Fruit fly (Drosophila melanogaster): Measurements from ENCODE around the gene CG4229.

The CG4229 gene

dm6 chr3L:16602736-16603144 is 46.1 kb downstream of the CG4229 start, which contains the start of gene Arts (continued):
- no peak for TF ChIP-seq nom (GFP tag; optimal IDR thresholded peaks at IDR 0.05)
- TF ChIP-seq CG1233 (GFP tag; optimal IDR thresholded peaks at IDR 0.05), result peak; percentile 9
- TF ChIP-seq CG4424 (GFP tag; optimal IDR thresholded peaks at IDR 0.05), result peak; percentile 41
- TF ChIP-seq fd96Cb (tag; optimal IDR thresholded peaks at IDR 0.05), result no peak
- no peak for TF ChIP-seq CG18476 (GFP tag; optimal IDR thresholded peaks at IDR 0.05)
- no peak for TF ChIP-seq tgo (GFP tag; IDR thresholded peaks at IDR 0.05)
- peak; percentile 66 for TF ChIP-seq sens (GFP tag)
- peak; percentile 57 for TF ChIP-seq CG12155 (GFP tag; optimal IDR thresholded peaks at IDR 0.05)
- no peak for TF ChIP-seq pan (optimal IDR thresholded peaks at IDR 0.05)
- no peak for TF ChIP-seq pan (GFP tag; optimal IDR thresholded peaks at IDR 0.05 in 1 of 2, IDR thresholded peaks at IDR 0.05 in 1 of 2)
- peak; percentile 60 for TF ChIP-seq Myb (GFP tag; optimal IDR thresholded peaks at IDR 0.05)
- peak; percentile 61 for TF ChIP-seq CG13775 (GFP tag; optimal IDR thresholded peaks at IDR 0.05)
- TF ChIP-seq CG31388 (GFP tag; optimal IDR thresholded peaks at IDR 0.05), result no peak
- no peak for TF ChIP-seq pb (GFP tag; optimal IDR thresholded peaks at IDR 0.05)
- peak; percentile 91 for TF ChIP-seq CG3995 (GFP tag; optimal IDR thresholded peaks at IDR 0.05)
- TF ChIP-seq sug (tag; optimal IDR thresholded peaks at IDR 0.05), result peak; percentile 65
- peak; percentile 22 for TF ChIP-seq CG9609 (GFP tag; optimal IDR thresholded peaks at IDR 0.05)
- TF ChIP-seq CG2712 (tag; optimal IDR thresholded peaks at IDR 0.05), result peak; percentile 47
- no peak for TF ChIP-seq luna (GFP tag; optimal IDR thresholded peaks at IDR 0.05)
- TF ChIP-seq Nf-YA (GFP tag; IDR thresholded peaks at IDR 0.05), result no peak
- TF ChIP-seq so (GFP tag; IDR thresholded peaks at IDR 0.05), result no peak
- no peak for TF ChIP-seq fru (optimal IDR thresholded peaks at IDR 0.05)
- TF ChIP-seq Max (GFP tag; optimal IDR thresholded peaks at IDR 0.05), result peak; percentile 54
- TF ChIP-seq CG6272 (GFP tag; IDR thresholded peaks at IDR 0.05), result no peak
